Worm (Caenorhabditis elegans): ENCODE measurements around the gene srv-32.

srv-32 gene

ce11 chrIV:6282143-6282542 is at the start of gene srv-32:
srv-32 (minus strand) TSS chrIV:6282243.
- TF ChIP-seq ceh-36 (tag; optimal IDR thresholded peaks at IDR 0.05) (no peak), tbx-11 (GFP tag; IDR thresholded peaks at IDR 0.05) (no peak), aly-1 (tag; optimal IDR thresholded peaks at IDR 0.05) (no peak), B0310.2 (tag; optimal IDR thresholded peaks at IDR 0.05) (no peak), hmg-4 (GFP tag; optimal IDR thresholded peaks at IDR 0.05) (no peak), tbx-37 (GFP tag; conservative IDR thresholded peaks at IDR 0.05) (no peak), F13C5.2 (tag; optimal IDR thresholded peaks at IDR 0.05) (no peak), ets-7 (tag; optimal IDR thresholded peaks at IDR 0.05) (no peak), scrt-1 (GFP tag; IDR thresholded peaks at IDR 0.05) (no peak), sea-1 (GFP tag; conservative IDR thresholded peaks at IDR 0.05) (no peak), tra-4 (tag; optimal IDR thresholded peaks at IDR 0.05) (no peak), flt-1 (GFP tag; IDR thresholded peaks at IDR 0.05) (no peak), hmbx-1 (tag; optimal IDR thresholded peaks at IDR 0.05) (no peak), ceh-13 (GFP tag; optimal IDR thresholded peaks at IDR 0.05) (no peak)

DNA sequence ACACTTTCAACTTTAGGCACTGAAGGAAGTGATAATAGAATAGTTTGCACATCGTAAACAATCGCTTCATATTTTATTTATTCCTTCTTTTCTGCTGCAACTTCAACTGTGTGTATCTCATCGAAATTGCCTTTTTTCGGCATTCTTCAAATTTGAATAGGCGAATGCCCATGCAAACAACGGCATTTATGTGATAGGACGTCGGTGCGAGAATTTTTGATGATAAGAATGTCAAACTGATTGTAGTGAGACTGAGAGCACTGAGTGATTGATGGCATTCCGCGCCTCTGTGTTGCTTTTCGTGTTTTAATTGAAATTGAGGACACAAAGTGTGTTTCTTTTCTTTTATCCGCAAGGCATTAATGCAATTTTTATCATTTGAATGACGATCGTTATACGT is 48.7 kb upstream of the srv-32 start:
- TF ChIP-seq pes-1 (GFP tag; IDR thresholded peaks at IDR 0.05) (no peak), F13C5.2 (tag; optimal IDR thresholded peaks at IDR 0.05) (no peak), scrt-1 (GFP tag; IDR thresholded peaks at IDR 0.05) (no peak), hmg-4 (GFP tag; optimal IDR thresholded peaks at IDR 0.05) (no peak), tra-4 (tag; optimal IDR thresholded peaks at IDR 0.05) (no peak), ets-7 (tag; optimal IDR thresholded peaks at IDR 0.05) (no peak), hnd-1 (tag; optimal IDR thresholded peaks at IDR 0.05) (no peak)

DNA sequence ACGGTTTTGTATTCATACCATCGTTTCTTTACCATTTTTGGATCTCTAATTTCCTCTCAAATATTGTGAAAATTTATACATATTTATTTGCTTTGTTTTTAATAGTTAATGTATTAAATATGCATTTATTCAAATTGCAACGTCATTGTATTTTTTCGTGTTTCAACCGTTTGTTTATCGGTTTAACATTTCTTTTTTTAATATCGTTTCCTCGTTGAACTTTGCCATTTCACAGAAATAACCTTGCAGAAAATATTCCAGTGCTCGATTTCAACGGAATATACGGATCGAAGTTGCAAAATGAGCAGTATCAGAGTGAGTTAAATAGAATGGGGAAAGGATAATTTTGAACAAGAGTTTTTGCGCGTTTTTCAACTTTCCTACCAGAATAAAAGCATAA is 47.3 kb upstream of the srv-32 start, which contains the start of gene seu-1:
Gene seu-1, plus strand, starts transcription at position 301 of the 400 bp plus-strand sequence.
- TF ChIP-seq hmg-4 (GFP tag; optimal IDR thresholded peaks at IDR 0.05) (no peak), tra-4 (tag; optimal IDR thresholded peaks at IDR 0.05) (no peak), flt-1 (GFP tag; IDR thresholded peaks at IDR 0.05) (no peak), pes-1 (GFP tag; IDR thresholded peaks at IDR 0.05) (no peak), tbx-37 (GFP tag; conservative IDR thresholded peaks at IDR 0.05) (no peak), F13C5.2 (tag; optimal IDR thresholded peaks at IDR 0.05) (no peak), hnd-1 (tag; optimal IDR thresholded peaks at IDR 0.05) (no peak), B0310.2 (tag; optimal IDR thresholded peaks at IDR 0.05) (no peak), tbx-11 (GFP tag; IDR thresholded peaks at IDR 0.05) (no peak), ama-1 (optimal IDR thresholded peaks at IDR 0.05) (no peak), aly-1 (tag; optimal IDR thresholded peaks at IDR 0.05) (no peak)

DNA sequence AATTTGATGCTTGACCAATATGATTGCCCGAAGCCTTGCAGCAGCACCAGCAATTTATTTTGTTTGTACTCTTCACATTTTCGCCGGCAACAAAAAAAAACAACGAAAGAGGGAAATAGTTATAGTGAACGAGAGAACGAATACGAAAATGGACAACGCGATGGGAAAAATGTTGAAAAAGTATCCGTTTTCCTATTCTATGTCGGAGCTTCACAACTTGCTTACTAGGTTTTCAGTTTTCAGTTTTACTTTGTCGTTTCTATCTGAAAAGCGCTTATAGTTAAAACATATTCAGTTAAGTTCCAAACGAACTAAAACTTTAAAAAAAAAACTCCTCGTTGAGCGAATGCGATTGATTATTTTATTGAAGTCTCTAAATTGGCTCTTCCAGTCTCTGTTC is 46.2 kb upstream of the srv-32 start:
- no peak for TF ChIP-seq tra-4 (tag; optimal IDR thresholded peaks at IDR 0.05)
- no peak for TF ChIP-seq hnd-1 (tag; optimal IDR thresholded peaks at IDR 0.05)
- TF ChIP-seq aly-1 (tag; optimal IDR thresholded peaks at IDR 0.05) = no peak
- TF ChIP-seq scrt-1 (GFP tag; IDR thresholded peaks at IDR 0.05) = no peak
- no peak for TF ChIP-seq ama-1 (optimal IDR thresholded peaks at IDR 0.05)
- no peak for TF ChIP-seq ceh-13 (GFP tag; optimal IDR thresholded peaks at IDR 0.05)

- TF ChIP-seq ets-7 (tag; optimal IDR thresholded peaks at IDR 0.05) (no peak), flt-1 (GFP tag; IDR thresholded peaks at IDR 0.05) (no peak)
Observed at ce11 chrIV:6327363-6328015, 45.4 kb upstream of the srv-32 start.

- TF ChIP-seq hnd-1 (tag; optimal IDR thresholded peaks at IDR 0.05) = no peak
- no peak for TF ChIP-seq tra-4 (tag; optimal IDR thresholded peaks at IDR 0.05)
- no peak for TF ChIP-seq pes-1 (GFP tag; IDR thresholded peaks at IDR 0.05)
- TF ChIP-seq ets-7 (tag; optimal IDR thresholded peaks at IDR 0.05) = no peak
- TF ChIP-seq hmg-4 (GFP tag; optimal IDR thresholded peaks at IDR 0.05) = no peak
- no peak for TF ChIP-seq ama-1 (optimal IDR thresholded peaks at IDR 0.05)
- TF ChIP-seq flt-1 (GFP tag; IDR thresholded peaks at IDR 0.05) = no peak
- TF ChIP-seq hmbx-1 (tag; optimal IDR thresholded peaks at IDR 0.05) = no peak
- TF ChIP-seq tbx-11 (GFP tag; IDR thresholded peaks at IDR 0.05) = no peak
- no peak for TF ChIP-seq ceh-36 (tag; optimal IDR thresholded peaks at IDR 0.05)
- TF ChIP-seq aly-1 (tag; optimal IDR thresholded peaks at IDR 0.05) = no peak
- TF ChIP-seq scrt-1 (GFP tag; IDR thresholded peaks at IDR 0.05) = no peak
- TF ChIP-seq ceh-13 (GFP tag; optimal IDR thresholded peaks at IDR 0.05) = no peak
- TF ChIP-seq F13C5.2 (tag; optimal IDR thresholded peaks at IDR 0.05) = no peak
- no peak for TF ChIP-seq sea-1 (GFP tag; conservative IDR thresholded peaks at IDR 0.05)
- no peak for TF ChIP-seq tbx-37 (GFP tag; conservative IDR thresholded peaks at IDR 0.05)
- TF ChIP-seq B0310.2 (tag; optimal IDR thresholded peaks at IDR 0.05) = no peak
Observed at ce11 chrIV:6326448-6326847, 44.4 kb upstream of the srv-32 start, which contains the start of gene lsm-8. lsm-8 (plus strand) TSS chrIV:6326526.

DNA sequence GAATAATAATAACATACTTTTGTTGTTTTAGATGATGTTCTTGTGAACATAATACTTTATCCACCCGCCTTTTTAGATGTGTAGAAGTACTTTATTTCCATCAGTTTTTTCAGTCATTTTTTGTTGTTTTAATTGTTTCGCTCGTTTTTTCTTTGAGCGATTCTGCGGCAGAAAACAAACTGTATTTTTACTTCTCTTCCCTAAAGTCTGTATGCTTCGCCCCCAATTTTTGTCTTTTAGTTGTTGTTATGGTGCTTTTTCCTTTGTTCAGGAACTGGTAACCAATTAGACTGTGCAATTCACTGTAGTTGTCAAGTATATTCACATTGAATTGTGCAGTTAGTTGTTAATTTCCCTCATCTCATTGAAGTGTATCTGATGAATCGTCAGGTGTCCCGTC is 43.7 kb upstream of the srv-32 start:
- no peak for TF ChIP-seq ceh-36 (tag; optimal IDR thresholded peaks at IDR 0.05)
- no peak for TF ChIP-seq hnd-1 (tag; optimal IDR thresholded peaks at IDR 0.05)
- TF ChIP-seq ceh-13 (GFP tag; optimal IDR thresholded peaks at IDR 0.05) = no peak
- TF ChIP-seq ets-7 (tag; optimal IDR thresholded peaks at IDR 0.05) = no peak
- TF ChIP-seq tbx-11 (GFP tag; IDR thresholded peaks at IDR 0.05) = no peak
- TF ChIP-seq scrt-1 (GFP tag; IDR thresholded peaks at IDR 0.05) = no peak
- TF ChIP-seq F13C5.2 (tag; optimal IDR thresholded peaks at IDR 0.05) = no peak
- TF ChIP-seq tra-4 (tag; optimal IDR thresholded peaks at IDR 0.05) = no peak

ce11 chrIV:6323654-6324224 is 41.7 kb upstream of the srv-32 start, which contains the start of gene sqd-1:
sqd-1 (plus strand) TSS chrIV:6324174.
- TF ChIP-seq aly-1 (tag; optimal IDR thresholded peaks at IDR 0.05) = no peak
- no peak for TF ChIP-seq ceh-36 (tag; optimal IDR thresholded peaks at IDR 0.05)
- TF ChIP-seq ets-7 (tag; optimal IDR thresholded peaks at IDR 0.05) = no peak
- no peak for TF ChIP-seq ama-1 (optimal IDR thresholded peaks at IDR 0.05)
- TF ChIP-seq hmg-4 (GFP tag; optimal IDR thresholded peaks at IDR 0.05) = peak; percentile 73
- TF ChIP-seq sea-1 (GFP tag; conservative IDR thresholded peaks at IDR 0.05) = no peak
- TF ChIP-seq hmbx-1 (tag; optimal IDR thresholded peaks at IDR 0.05) = no peak
- peak; percentile 54; the same call in 1 of the 2 replicates for TF ChIP-seq tbx-37 (GFP tag; conservative IDR thresholded peaks at IDR 0.05)
- no peak for TF ChIP-seq scrt-1 (GFP tag; IDR thresholded peaks at IDR 0.05)
- peak; percentile 63; the same call in 1 of the 2 replicates for TF ChIP-seq flt-1 (GFP tag; IDR thresholded peaks at IDR 0.05)
- TF ChIP-seq hnd-1 (tag; optimal IDR thresholded peaks at IDR 0.05) = no peak
- TF ChIP-seq ceh-13 (GFP tag; optimal IDR thresholded peaks at IDR 0.05) = no peak
- peak; percentile 49; the same call in 1 of the 2 replicates for TF ChIP-seq tbx-11 (GFP tag; IDR thresholded peaks at IDR 0.05)
- TF ChIP-seq tra-4 (tag; optimal IDR thresholded peaks at IDR 0.05) = no peak
- TF ChIP-seq F13C5.2 (tag; optimal IDR thresholded peaks at IDR 0.05) = peak; percentile 80
- peak; percentile 54; the same call in 1 of the 2 replicates for TF ChIP-seq pes-1 (GFP tag; IDR thresholded peaks at IDR 0.05)
- no peak for TF ChIP-seq B0310.2 (tag; optimal IDR thresholded peaks at IDR 0.05)

Data from whole organism, early embryonic.